Fruit fly (Drosophila melanogaster) whole organism, embryonic: ENCODE results near the gene Ugt49B2.

Experiments used
- Ada2b ChIP-seq: fragments of 200-800 bp; sonication (Bioruptor generic); IDR thresholded peaks from 2 replicates; pipeline ENCODE4 v1.3.6; 2022; ENCODE audit warnings: missing biosample characterization, missing genetic modification characterization
- CG11093 ChIP-seq: fragments of 200-800 bp; sonication (Bioruptor generic); IDR thresholded peaks from 3 replicates; pipeline ENCODE4 v1.3.6; 2022; ENCODE audit warnings: missing biosample characterization, missing genetic modification characterization
- CG12942 ChIP-seq: fragments of 200-800 bp; sonication (Bioruptor generic); optimal IDR thresholded peaks from 3 replicates; lab custom pipeline; 2016; ENCODE audit warnings: missing biosample characterization, missing genetic modification characterization
- CG1603 ChIP-seq: fragments of 200-800 bp; sonication (Bioruptor generic); optimal IDR thresholded peaks from 2 replicates; lab custom pipeline; 2019; ENCODE audit warnings: missing biosample characterization, mild to moderate bottlenecking, missing genetic modification characterization, moderate library complexity
- CG17186 ChIP-seq: fragments of 200-800 bp; sonication (Bioruptor generic); optimal IDR thresholded peaks from 3 replicates; lab custom pipeline; 2017; ENCODE audit warnings: missing biosample characterization, missing genetic modification reagents, missing genetic modification characterization
- CG17361 ChIP-seq: fragments of 200-800 bp; sonication (Bioruptor generic); IDR thresholded peaks from 3 replicates; pipeline ENCODE4 v1.3.6; 2022; ENCODE audit warnings: missing biosample characterization, missing genetic modification characterization
- CG18476 ChIP-seq: fragments of 200-800 bp; sonication (Bioruptor generic); optimal IDR thresholded peaks from 2 replicates; lab custom pipeline; 2016; ENCODE audit warnings: missing biosample characterization, mild to moderate bottlenecking, missing genetic modification characterization
- CG2202 ChIP-seq: fragments of 200-800 bp; sonication (Bioruptor generic); optimal IDR thresholded peaks from 2 replicates; lab custom pipeline; 2018; ENCODE audit warnings: missing biosample characterization, mild to moderate bottlenecking, missing genetic modification characterization
- CG30020 ChIP-seq: fragments of 200-800 bp; optimal IDR thresholded peaks from 2 replicates; lab custom pipeline; 2019; ENCODE audit warnings: missing biosample characterization, mild to moderate bottlenecking, missing genetic modification characterization, moderate library complexity
- CG31224 ChIP-seq: fragments of 200-800 bp; sonication (Bioruptor generic); IDR thresholded peaks from 2 replicates; pipeline ENCODE4 v1.3.6; 2022; ENCODE audit warnings: missing biosample characterization, missing genetic modification characterization
- CG4617 ChIP-seq: fragments of 200-800 bp; sonication (Bioruptor generic); optimal IDR thresholded peaks from 3 replicates; lab custom pipeline; 2016; ENCODE audit warnings: missing biosample characterization, missing genetic modification characterization, borderline replicate concordance
- CG7745 ChIP-seq: fragments of 200-800 bp; sonication (Bioruptor generic); optimal IDR thresholded peaks from 2 replicates; lab custom pipeline; 2018; ENCODE audit warnings: missing biosample characterization, mild to moderate bottlenecking, missing genetic modification characterization, moderate library complexity
- CG7928 ChIP-seq: fragments of 200-800 bp; sonication (Bioruptor generic); optimal IDR thresholded peaks from 2 replicates; lab custom pipeline; 2017; ENCODE audit warnings: missing biosample characterization, mild to moderate bottlenecking, missing genetic modification characterization
- D ChIP-seq, 2 experiments: fragments of 200-800 bp in 1 of 2; fragments of >200 bp in 1 of 2; sonication (Bioruptor generic) in 1 of 2; optimal IDR thresholded peaks; 2 replicates in 1 of 2; 3 replicates in 1 of 2; lab custom pipeline; 2017; ENCODE audit warnings: mild to moderate bottlenecking in 1 of 2, missing biosample characterization in 1 of 2, missing genetic modification characterization in 1 of 2, missing genetic modification reagents in 1 of 2
- Dfd ChIP-seq, 2 experiments: fragments of >200 bp; optimal IDR thresholded peaks; 2 replicates each; lab custom pipeline; 2017; ENCODE audit warnings: missing biosample characterization in 2 of 2, missing genetic modification characterization in 2 of 2
- HLH3B ChIP-seq: fragments of 200-800 bp; sonication (Bioruptor generic); IDR thresholded peaks from 2 replicates; pipeline ENCODE4 v1.3.6; 2022; ENCODE audit warnings: missing biosample characterization, missing genetic modification characterization
- Hmx ChIP-seq: fragments of 200-800 bp; sonication (Bioruptor generic); optimal IDR thresholded peaks from 2 replicates; lab custom pipeline; 2016; ENCODE audit warnings: missing biosample characterization, missing genetic modification characterization
- Hr39 ChIP-seq: fragments of >200 bp; optimal IDR thresholded peaks from 2 replicates; lab custom pipeline; 2017
- Lim3 ChIP-seq: fragments of 200-800 bp; sonication (Bioruptor generic); IDR thresholded peaks from 2 replicates; pipeline ENCODE4 v1.3.6; 2022; ENCODE audit warnings: missing biosample characterization, missing genetic modification characterization
- Lpt ChIP-seq: fragments of >200 bp; optimal IDR thresholded peaks from 2 replicates; lab custom pipeline; 2018; ENCODE audit warnings: missing biosample characterization, missing genetic modification characterization
- Max ChIP-seq: fragments of 200-800 bp; sonication (Bioruptor generic); optimal IDR thresholded peaks from 2 replicates; lab custom pipeline; 2016; ENCODE audit warnings: missing biosample characterization, mild to moderate bottlenecking, missing genetic modification characterization
- NFAT ChIP-seq: fragments of 200-800 bp; sonication (Bioruptor generic); IDR thresholded peaks from 2 replicates; pipeline ENCODE4 v1.3.6; 2022; ENCODE audit warnings: missing biosample characterization, missing genetic modification characterization
- Rfx ChIP-seq: fragments of 200-800 bp; sonication (Bioruptor generic); IDR thresholded peaks from 2 replicates; pipeline ENCODE4 v1.3.6; 2022; ENCODE audit warnings: missing biosample characterization, missing genetic modification characterization
- Trl ChIP-seq, 3 experiments: fragments of >200 bp in 2 of 3; fragments of 200-800 bp in 1 of 3; sonication (Bioruptor generic) in 1 of 3; optimal IDR thresholded peaks; 2 replicates in 1 of 3; 3 replicates in 2 of 3; lab custom pipeline; 2016 to 2017; ENCODE audit warnings: missing biosample characterization in 1 of 3, missing genetic modification characterization in 1 of 3
- amos ChIP-seq: fragments of 200-800 bp; sonication (Bioruptor generic); IDR thresholded peaks from 2 replicates; pipeline ENCODE4 v1.3.6; 2022; ENCODE audit warnings: missing biosample characterization, missing genetic modification characterization; ENCODE audit not compliant: partially characterized antibody
- ap ChIP-seq: fragments of 200-800 bp; sonication (Bioruptor generic); IDR thresholded peaks from 2 replicates; pipeline ENCODE4 v1.3.6; 2022; ENCODE audit warnings: missing biosample characterization, missing genetic modification characterization
- ash1 ChIP-seq: fragments of 200-800 bp; sonication (Bioruptor generic); optimal IDR thresholded peaks from 2 replicates; lab custom pipeline; 2018; ENCODE audit warnings: missing biosample characterization, mild to moderate bottlenecking, missing genetic modification characterization
- bbx ChIP-seq: fragments of 200-800 bp; sonication (Bioruptor generic); IDR thresholded peaks from 2 replicates; pipeline ENCODE4 v1.3.6; 2022; ENCODE audit warnings: missing biosample characterization, missing genetic modification characterization; ENCODE audit not compliant: partially characterized antibody
- ci ChIP-seq: fragments of 200-800 bp; sonication (Bioruptor generic); IDR thresholded peaks from 3 replicates; pipeline ENCODE4 v1.3.6; 2022; ENCODE audit warnings: missing biosample characterization, missing genetic modification characterization
- crol ChIP-seq: fragments of 200-800 bp; sonication (Bioruptor generic); IDR thresholded peaks from 2 replicates; pipeline ENCODE4 v1.3.6; 2022; ENCODE audit warnings: missing biosample characterization, missing genetic modification characterization
- dysf ChIP-seq: fragments of 200-800 bp; sonication (Bioruptor generic); IDR thresholded peaks from 3 replicates; pipeline ENCODE4 v1.3.6; 2022; ENCODE audit warnings: missing biosample characterization, missing genetic modification characterization
- gcm ChIP-seq: fragments of 200-800 bp; sonication (Bioruptor generic); optimal IDR thresholded peaks from 2 replicates; lab custom pipeline; 2019; ENCODE audit warnings: missing biosample characterization, mild to moderate bottlenecking, missing genetic modification characterization, moderate library complexity
- gfzf ChIP-seq: fragments of 200-800 bp; sonication (Bioruptor generic); optimal IDR thresholded peaks from 2 replicates; lab custom pipeline; 2016; ENCODE audit warnings: missing biosample characterization, mild to moderate bottlenecking, missing genetic modification characterization, moderate library complexity
- grau ChIP-seq: fragments of 200-800 bp; optimal IDR thresholded peaks from 3 replicates; lab custom pipeline; 2019; ENCODE audit warnings: missing biosample characterization, mild to moderate bottlenecking, missing genetic modification characterization, moderate library complexity
- hbn ChIP-seq: fragments of 200-800 bp; sonication (Bioruptor generic); IDR thresholded peaks from 2 replicates; pipeline ENCODE4 v1.3.6; 2022; ENCODE audit warnings: missing biosample characterization, missing genetic modification characterization; ENCODE audit not compliant: partially characterized antibody
- jing ChIP-seq: fragments of 200-800 bp; sonication (Bioruptor generic); optimal IDR thresholded peaks from 2 replicates; lab custom pipeline; 2018; ENCODE audit warnings: missing biosample characterization, mild to moderate bottlenecking, missing genetic modification characterization
- nau ChIP-seq: fragments of 200-800 bp; sonication (Bioruptor generic); optimal IDR thresholded peaks from 3 replicates; lab custom pipeline; 2017; ENCODE audit warnings: missing biosample characterization, mild to moderate bottlenecking, missing genetic modification characterization, missing genetic modification reagents
- nom ChIP-seq: fragments of 200-800 bp; sonication (Bioruptor generic); optimal IDR thresholded peaks from 2 replicates; lab custom pipeline; 2017; ENCODE audit warnings: missing biosample characterization, missing genetic modification characterization, mild to moderate bottlenecking, moderate library complexity, missing genetic modification reagents
- p53 ChIP-seq: fragments of 200-800 bp; sonication (Bioruptor generic); optimal IDR thresholded peaks from 2 replicates; lab custom pipeline; 2016; ENCODE audit warnings: missing biosample characterization, missing genetic modification characterization
- row ChIP-seq: fragments of 200-800 bp; sonication (Bioruptor generic); IDR thresholded peaks from 3 replicates; pipeline ENCODE4 v1.3.6; 2022; ENCODE audit warnings: missing biosample characterization, missing genetic modification characterization
- sima ChIP-seq: fragments of 200-800 bp; sonication (Bioruptor generic); optimal IDR thresholded peaks from 2 replicates; lab custom pipeline; 2016; ENCODE audit warnings: missing biosample characterization, missing genetic modification characterization
- sna ChIP-seq: fragments of 200-800 bp; sonication (Bioruptor generic); IDR thresholded peaks from 2 replicates; pipeline ENCODE4 v1.3.6; 2022; ENCODE audit warnings: missing biosample characterization, missing genetic modification characterization; ENCODE audit not compliant: partially characterized antibody
- sr ChIP-seq: fragments of 200-800 bp; sonication (Bioruptor generic); IDR thresholded peaks from 3 replicates; pipeline ENCODE4 v1.3.6; 2022; ENCODE audit warnings: missing biosample characterization, missing genetic modification characterization
- tna ChIP-seq: fragments of 200-800 bp; sonication (Bioruptor generic); IDR thresholded peaks from 2 replicates; pipeline ENCODE4 v1.3.6; 2022; ENCODE audit warnings: missing biosample characterization, missing genetic modification characterization; ENCODE audit not compliant: partially characterized antibody
- trem ChIP-seq: fragments of 200-800 bp; optimal IDR thresholded peaks from 3 replicates; lab custom pipeline; 2019; ENCODE audit warnings: missing biosample characterization, mild to moderate bottlenecking, missing genetic modification characterization, moderate library complexity
- trh ChIP-seq: fragments of 200-800 bp; sonication (Bioruptor generic); optimal IDR thresholded peaks from 2 replicates; lab custom pipeline; 2016; ENCODE audit warnings: missing biosample characterization, missing genetic modification characterization
- unc-4 ChIP-seq: fragments of 200-800 bp; sonication (Bioruptor generic); IDR thresholded peaks from 2 replicates; pipeline ENCODE4 v1.3.6; 2022; ENCODE audit warnings: missing biosample characterization, missing genetic modification characterization; ENCODE audit not compliant: partially characterized antibody

The Ugt49B2 gene

dm6 chr3R:21373403-21374326, 25.9 kb downstream of the Ugt49B2 start (continued):
- TF ChIP-seq Trl (optimal IDR thresholded peaks at IDR 0.05; lab: Kevin White, UChicago) (no peak), Trl (GFP tag; optimal IDR thresholded peaks at IDR 0.05; lab: Kevin White, UChicago) (no peak), CG1603 (tag; lab: Kevin White, UChicago) (peak; percentile 79), CG30020 (tag; lab: Kevin White, UChicago) (peak; percentile 59), grau (tag; lab: Kevin White, UChicago) (peak; percentile 59), Hr39 (lab: Kevin White, UChicago) (no peak), hbn (GFP tag; lab: Robert Waterston, UW) (no peak), CG2202 (tag; lab: Kevin White, UChicago) (no peak), amos (GFP tag; lab: Robert Waterston, UW) (peak; percentile 45), row (peak; percentile 61; the same call in 2 of the 3 replicates), CG17361 (GFP tag; lab: Robert Waterston, UW) (peak; percentile 55; the same call in 1 of the 3 replicates), sima (GFP tag; lab: Kevin White, UChicago) (no peak), trem (peak; percentile 80), ci (peak; percentile 66), CG11093 (GFP tag; lab: Robert Waterston, UW) (no peak), dysf (GFP tag; lab: Robert Waterston, UW) (peak; percentile 53; the same call in 2 of the 3 replicates), HLH3B (GFP tag; lab: Robert Waterston, UW) (0 out of 2 replicates have a peak, but pooled peaks have one; percentile 31), Lpt (GFP tag; lab: Kevin White, UChicago) (no peak), CG12942 (GFP tag; lab: Kevin White, UChicago) (no peak), CG18476 (GFP tag; lab: Kevin White, UChicago) (no peak), Ada2b (GFP tag; lab: Robert Waterston, UW) (no peak), gfzf (peak; percentile 22), sr (GFP tag; lab: Robert Waterston, UW) (0 out of 3 replicates have a peak, but pooled peaks have one; percentile 9), Max (no peak), nau (no peak), trh (GFP tag; lab: Kevin White, UChicago) (no peak), NFAT (GFP tag; lab: Robert Waterston, UW) (peak; percentile 55; the same call in 1 of the 2 replicates), unc-4 (no peak), gcm (GFP tag; lab: Kevin White, UChicago) (no peak), CG31224 (GFP tag; lab: Robert Waterston, UW) (no peak), D (optimal IDR thresholded peaks at IDR 0.05; lab: Kevin White, UChicago) (no peak), D (GFP tag; optimal IDR thresholded peaks at IDR 0.05; lab: Kevin White, UChicago) (no peak), Lim3 (no peak), ap (GFP tag; lab: Robert Waterston, UW) (no peak), Rfx (GFP tag; lab: Robert Waterston, UW) (peak; percentile 74; the same call in 1 of the 2 replicates), nom (no peak), CG4617 (peak; percentile 83), Hmx (GFP tag; lab: Kevin White, UChicago) (no peak), ash1 (no peak), tna (GFP tag; lab: Robert Waterston, UW) (no peak), p53 (GFP tag; lab: Kevin White, UChicago) (no peak), CG7745 (tag; lab: Kevin White, UChicago) (no peak), crol (GFP tag; lab: Robert Waterston, UW) (no peak), CG7928 (GFP tag; lab: Kevin White, UChicago) (peak; percentile 97), sna (GFP tag; lab: Robert Waterston, UW) (no peak), bbx (GFP tag; lab: Robert Waterston, UW) (peak; percentile 23; the same call in 1 of the 2 replicates), CG17186 (GFP tag; lab: Kevin White, UChicago) (peak; percentile 35), jing (GFP tag; lab: Kevin White, UChicago) (no peak), Dfd (GFP tag; optimal IDR thresholded peaks at IDR 0.05; lab: Kevin White, UChicago) (no peak)
